Fruit fly (Drosophila melanogaster): ENCODE data around the gene Obp19c.

Obp19c gene

DNA sequence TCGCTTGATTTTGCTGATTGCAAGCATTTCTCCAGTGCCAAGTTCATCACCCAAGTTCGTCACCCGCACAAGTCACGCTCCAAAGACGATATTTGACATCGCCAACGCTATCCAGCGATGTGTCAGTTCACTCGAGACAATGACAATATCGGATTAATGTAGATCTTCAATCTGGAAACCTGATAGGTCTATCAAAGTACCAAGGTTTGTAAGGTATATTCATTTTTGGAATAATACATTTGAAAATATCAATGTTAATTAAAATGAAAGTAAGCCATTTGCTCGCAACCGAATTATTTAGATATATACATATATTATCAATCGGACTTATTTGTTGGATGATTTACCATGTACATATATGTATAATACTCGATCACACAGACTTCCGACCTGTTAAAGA is at the start of gene Obp19c:
Gene Obp19c (minus strand): TSS at position 101 of the 400 bp plus-strand sequence.
- no peak for TF ChIP-seq CG32006 (GFP tag; optimal IDR thresholded peaks at IDR 0.05)
- TF ChIP-seq Hr38 (GFP tag; optimal IDR thresholded peaks at IDR 0.05), result no peak
- TF ChIP-seq CG6854 (GFP tag; optimal IDR thresholded peaks at IDR 0.05), result no peak
- no peak for TF ChIP-seq CG11902 (GFP tag; optimal IDR thresholded peaks at IDR 0.05)
- no peak for TF ChIP-seq svp (GFP tag)
- TF ChIP-seq eg (GFP tag; IDR thresholded peaks at IDR 0.05), result no peak
- TF ChIP-seq Lpt (GFP tag; optimal IDR thresholded peaks at IDR 0.05), result no peak
- no peak for TF ChIP-seq Eip75B (GFP tag; optimal IDR thresholded peaks at IDR 0.05)
- TF ChIP-seq CG3032 (tag; optimal IDR thresholded peaks at IDR 0.05), result no peak
- no peak for TF ChIP-seq Smox (GFP tag; optimal IDR thresholded peaks at IDR 0.05)
- TF ChIP-seq Sox15 (GFP tag; optimal IDR thresholded peaks at IDR 0.05), result no peak
- no peak for TF ChIP-seq salr (GFP tag; optimal IDR thresholded peaks at IDR 0.05)
- no peak for TF ChIP-seq Met (GFP tag; optimal IDR thresholded peaks at IDR 0.05)
- no peak for TF ChIP-seq CG1621 (tag; optimal IDR thresholded peaks at IDR 0.05)
- TF ChIP-seq Hr39 (GFP tag; optimal IDR thresholded peaks at IDR 0.05), result no peak
- no peak for TF ChIP-seq CG8319 (GFP tag; optimal IDR thresholded peaks at IDR 0.05)

DNA sequence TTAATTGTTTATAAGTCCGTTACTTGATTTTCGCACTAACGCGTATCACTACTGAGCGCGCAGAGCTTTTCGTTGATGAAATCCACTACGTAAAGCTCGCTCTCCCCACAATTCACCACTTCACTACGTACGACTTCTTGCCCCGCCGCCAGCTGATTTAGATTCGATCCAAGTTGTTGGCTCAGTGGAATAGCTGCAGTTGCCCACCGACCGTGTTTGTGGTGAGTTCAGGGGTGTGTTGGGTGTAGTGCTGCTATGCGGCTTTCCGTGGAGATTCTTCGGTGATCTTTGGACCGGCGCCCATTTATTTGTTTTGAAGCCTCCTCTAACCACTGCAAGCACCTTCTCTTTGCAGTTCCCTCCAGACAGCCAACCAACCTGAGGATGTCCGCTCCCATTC is 49.4 kb upstream of the Obp19c start:
- TF ChIP-seq CG7368 (GFP tag; optimal IDR thresholded peaks at IDR 0.05) (no peak), Blimp-1 (GFP tag; optimal IDR thresholded peaks at IDR 0.05) (no peak), Gug (GFP tag; IDR thresholded peaks at IDR 0.05) (no peak), Sox14 (GFP tag; optimal IDR thresholded peaks at IDR 0.05) (no peak), Eip93F (GFP tag; optimal IDR thresholded peaks at IDR 0.05) (no peak), CG6276 (GFP tag; optimal IDR thresholded peaks at IDR 0.05) (peak; percentile 83), Ets21C (GFP tag; optimal IDR thresholded peaks at IDR 0.05) (no peak), CG31627 (GFP tag; optimal IDR thresholded peaks at IDR 0.05) (no peak), CG6808 (GFP tag; optimal IDR thresholded peaks at IDR 0.05) (peak; percentile 56), CG6792 (GFP tag; optimal IDR thresholded peaks at IDR 0.05) (no peak), fkh (GFP tag; optimal IDR thresholded peaks at IDR 0.05) (no peak), CG11902 (GFP tag; optimal IDR thresholded peaks at IDR 0.05) (no peak), CG32006 (GFP tag; optimal IDR thresholded peaks at IDR 0.05) (no peak), Eip75B (GFP tag; optimal IDR thresholded peaks at IDR 0.05) (no peak), CG10631 (GFP tag; optimal IDR thresholded peaks at IDR 0.05) (no peak), lz (GFP tag; optimal IDR thresholded peaks at IDR 0.05) (no peak), topi (GFP tag; optimal IDR thresholded peaks at IDR 0.05) (no peak), Hr39 (GFP tag; optimal IDR thresholded peaks at IDR 0.05) (no peak), achi (GFP tag; optimal IDR thresholded peaks at IDR 0.05) (no peak), spab (GFP tag; optimal IDR thresholded peaks at IDR 0.05) (no peak), CG1621 (tag; optimal IDR thresholded peaks at IDR 0.05) (peak; percentile 67), salr (GFP tag; optimal IDR thresholded peaks at IDR 0.05) (peak in 1 of 2 experiments; percentile 44), Hr4 (GFP tag; optimal IDR thresholded peaks at IDR 0.05) (no peak), Met (GFP tag; optimal IDR thresholded peaks at IDR 0.05) (no peak), CG9139 (GFP tag; optimal IDR thresholded peaks at IDR 0.05) (no peak), vri (GFP tag; optimal IDR thresholded peaks at IDR 0.05) (no peak), esn (GFP tag; optimal IDR thresholded peaks at IDR 0.05) (no peak), CG8319 (GFP tag; optimal IDR thresholded peaks at IDR 0.05) (no peak), net (GFP tag; optimal IDR thresholded peaks at IDR 0.05) (peak; percentile 61), svp (GFP tag) (no peak), CG16779 (tag; optimal IDR thresholded peaks at IDR 0.05) (peak; percentile 83), ss (GFP tag; optimal IDR thresholded peaks at IDR 0.05) (peak in 1 of 2 experiments; percentile 85), eg (GFP tag; IDR thresholded peaks at IDR 0.05) (peak; percentile 78), CG6854 (GFP tag; optimal IDR thresholded peaks at IDR 0.05) (peak; percentile 4), CG11762 (GFP tag; optimal IDR thresholded peaks at IDR 0.05; ENCODE audit: insufficient read depth) (no peak), acj6 (GFP tag; optimal IDR thresholded peaks at IDR 0.05) (no peak), CG8119 (GFP tag; IDR thresholded peaks at IDR 0.05) (peak; percentile 67), Lpt (GFP tag; optimal IDR thresholded peaks at IDR 0.05) (peak; percentile 18), Sox15 (GFP tag; optimal IDR thresholded peaks at IDR 0.05) (no peak), CG34406 (GFP tag; optimal IDR thresholded peaks at IDR 0.05) (no peak), CG8632 (GFP tag; optimal IDR thresholded peaks at IDR 0.05) (no peak), CG3032 (tag; optimal IDR thresholded peaks at IDR 0.05) (peak; percentile 6), CG3919 (GFP tag; optimal IDR thresholded peaks at IDR 0.05) (no peak), Ets96B (tag; optimal IDR thresholded peaks at IDR 0.05) (no peak), dac (GFP tag; optimal IDR thresholded peaks at IDR 0.05) (peak; percentile 24), Hr38 (GFP tag; optimal IDR thresholded peaks at IDR 0.05) (no peak), fd59A (GFP tag; optimal IDR thresholded peaks at IDR 0.05) (no peak)
